Worm (Caenorhabditis elegans) whole organism, midembryonic: ENCODE data around the gene hil-4.
"Not testable (repeated sequence)": the region's sequence is repeated elsewhere in the genome, so short reads cannot be mapped to it uniquely, and the experiment has no call there.

Experiments
- T22C8.4 ChIP-seq: fragments of 200-800 bp; sonication (Bioruptor generic); IDR thresholded peaks from 2 replicates; pipeline ENCODE4 v1.3.6; 2022; ENCODE audit warnings: missing genetic modification characterization, missing compliant biosample characterization
- cog-1 ChIP-seq: sonication (generic microtip); optimal IDR thresholded peaks from 2 replicates; lab custom pipeline; 2016; ENCODE audit warnings: missing genetic modification characterization, missing compliant biosample characterization
- flt-1 ChIP-seq: fragments of 200-800 bp; sonication (Bioruptor generic); IDR thresholded peaks from 2 replicates; pipeline ENCODE4 v1.3.6; 2022; ENCODE audit warnings: missing genetic modification characterization, missing compliant biosample characterization
- klf-2 ChIP-seq: fragments of 200-800 bp; sonication (Bioruptor generic); conservative IDR thresholded peaks from 2 replicates; pipeline ENCODE4 v1.3.6; 2022; ENCODE audit warnings: missing genetic modification reagents, missing genetic modification characterization, missing compliant biosample characterization
- med-1 ChIP-seq: sonication (generic microtip); optimal IDR thresholded peaks from 2 replicates; lab custom pipeline; 2017; ENCODE audit warnings: missing genetic modification characterization, mild to moderate bottlenecking, missing compliant biosample characterization, antibody characterized with exemption, missing genetic modification reagents; ENCODE audit not compliant: insufficient read depth
- ref-1 ChIP-seq: fragments of 200-800 bp; sonication (Bioruptor generic); conservative IDR thresholded peaks from 2 replicates; pipeline ENCODE4 v1.3.6; 2022; ENCODE audit warnings: missing genetic modification reagents, missing genetic modification characterization, missing compliant biosample characterization
- tab-1 ChIP-seq: fragments of 200-800 bp; sonication (Bioruptor generic); IDR thresholded peaks from 2 replicates; pipeline ENCODE4 v1.3.6; 2022; ENCODE audit warnings: missing genetic modification characterization, missing compliant biosample characterization
- ztf-23 ChIP-seq: fragments of 200-800 bp; sonication (Bioruptor generic); IDR thresholded peaks from 2 replicates; pipeline ENCODE4 v1.3.6; 2022; ENCODE audit warnings: missing genetic modification reagents, missing genetic modification characterization, missing compliant biosample characterization
- ztf-29 ChIP-seq: fragments of 200-800 bp; sonication (Bioruptor generic); IDR thresholded peaks from 2 replicates; pipeline ENCODE4 v1.3.6; 2022; ENCODE audit warnings: missing genetic modification reagents, missing genetic modification characterization, missing compliant biosample characterization

The hil-4 gene

ce11 chrV:4760674-4761073 lies 6.6 kb downstream of the hil-4 start, which contains the start of gene bgnt-1.4:
bgnt-1.4 (plus strand) TSS chrV:4760974.
- not testable (repeated sequence) for TF ChIP-seq cog-1 (tag; lab: Kevin White, UChicago); med-1 (GFP tag; lab: Kevin White, UChicago); ztf-23 (GFP tag; lab: Robert Waterston, UW)

ce11 chrV:4766501-4766900 lies 12.4 kb downstream of the hil-4 start, which contains the start of gene C18G1.8:
C18G1.8 (minus strand) TSS chrV:4766601.
- TF ChIP-seq T22C8.4 (GFP tag; lab: Robert Waterston, UW) (no peak), ztf-29 (GFP tag; lab: Robert Waterston, UW) (no peak), med-1 (GFP tag; lab: Kevin White, UChicago) (no peak), flt-1 (no peak), cog-1 (tag; lab: Kevin White, UChicago) (no peak), ztf-23 (GFP tag; lab: Robert Waterston, UW) (no peak)

ce11 chrV:4769633-4770032 lies 15.5 kb downstream of the hil-4 start, which contains the start of gene C18G1.9:
C18G1.9 (minus strand) TSS chrV:4769733.
- no peak for TF ChIP-seq tab-1 (GFP tag; lab: Robert Waterston, UW)
- TF ChIP-seq ztf-29 (GFP tag; lab: Robert Waterston, UW): no peak
- no peak for TF ChIP-seq ref-1 (GFP tag; lab: Robert Waterston, UW)
- TF ChIP-seq flt-1: no peak
- TF ChIP-seq med-1 (GFP tag; lab: Kevin White, UChicago): no peak
- no peak for TF ChIP-seq ztf-23 (GFP tag; lab: Robert Waterston, UW)
- TF ChIP-seq T22C8.4 (GFP tag; lab: Robert Waterston, UW): no peak
- no peak for TF ChIP-seq cog-1 (tag; lab: Kevin White, UChicago)
- no peak for TF ChIP-seq klf-2

- TF ChIP-seq ztf-29 (GFP tag; lab: Robert Waterston, UW): no peak
- TF ChIP-seq T22C8.4 (GFP tag; lab: Robert Waterston, UW): no peak
- no peak for TF ChIP-seq cog-1 (tag; lab: Kevin White, UChicago)
- no peak for TF ChIP-seq klf-2
- no peak for TF ChIP-seq ztf-23 (GFP tag; lab: Robert Waterston, UW)
- TF ChIP-seq ref-1 (GFP tag; lab: Robert Waterston, UW): no peak
- no peak for TF ChIP-seq tab-1 (GFP tag; lab: Robert Waterston, UW)
- TF ChIP-seq med-1 (GFP tag; lab: Kevin White, UChicago): no peak
- no peak for TF ChIP-seq flt-1
These were observed 16.4 kb downstream of the hil-4 start, which contains the start of gene elt-7 for ce11 chrV:4770408-4770947. elt-7 (plus strand) TSS chrV:4770670.

ce11 chrV:4775140-4775539 lies 21.0 kb downstream of the hil-4 start:
- TF ChIP-seq tab-1 (GFP tag; lab: Robert Waterston, UW) (no peak), flt-1 (no peak), ztf-29 (GFP tag; lab: Robert Waterston, UW) (no peak), med-1 (GFP tag; lab: Kevin White, UChicago) (no peak), T22C8.4 (GFP tag; lab: Robert Waterston, UW) (no peak), ref-1 (GFP tag; lab: Robert Waterston, UW) (no peak), cog-1 (tag; lab: Kevin White, UChicago) (no peak)

- TF ChIP-seq tab-1 (GFP tag; lab: Robert Waterston, UW) (no peak), ref-1 (GFP tag; lab: Robert Waterston, UW) (no peak), klf-2 (no peak), ztf-23 (GFP tag; lab: Robert Waterston, UW) (no peak), cog-1 (tag; lab: Kevin White, UChicago) (no peak), T22C8.4 (GFP tag; lab: Robert Waterston, UW) (no peak), med-1 (GFP tag; lab: Kevin White, UChicago) (no peak), ztf-29 (GFP tag; lab: Robert Waterston, UW) (no peak), flt-1 (no peak)
These were observed 23.4 kb downstream of the hil-4 start, which contains the start of gene C18G1.1 for ce11 chrV:4777388-4777986. C18G1.1 (plus strand) TSS chrV:4777960.

ce11 chrV:4783313-4783712 lies 29.2 kb downstream of the hil-4 start, which contains the start of gene Y60C6A.1:
Y60C6A.1 (plus strand) TSS chrV:4783613.
- TF ChIP-seq tab-1 (GFP tag; lab: Robert Waterston, UW): no peak
- no peak for TF ChIP-seq ztf-29 (GFP tag; lab: Robert Waterston, UW)
- TF ChIP-seq T22C8.4 (GFP tag; lab: Robert Waterston, UW): no peak
- TF ChIP-seq flt-1: no peak

ce11 chrV:4785333-4785852 lies 31.3 kb downstream of the hil-4 start, which contains the start of the genes Y60C6A.2 and Y60C6A.3:
Y60C6A.2 (minus strand) TSS chrV:4785433.
Y60C6A.3 (plus strand) TSS chrV:4785802.
- no peak for TF ChIP-seq ztf-23 (GFP tag; lab: Robert Waterston, UW)
- TF ChIP-seq klf-2: no peak
- TF ChIP-seq cog-1 (tag; lab: Kevin White, UChicago): no peak
- no peak for TF ChIP-seq ref-1 (GFP tag; lab: Robert Waterston, UW)
- TF ChIP-seq tab-1 (GFP tag; lab: Robert Waterston, UW): no peak
- no peak for TF ChIP-seq T22C8.4 (GFP tag; lab: Robert Waterston, UW)
- no peak for TF ChIP-seq ztf-29 (GFP tag; lab: Robert Waterston, UW)
- no peak for TF ChIP-seq flt-1
- no peak for TF ChIP-seq med-1 (GFP tag; lab: Kevin White, UChicago)

ce11 chrV:4787166-4787565 lies 33.1 kb downstream of the hil-4 start, which contains the start of gene R02F11.9:
R02F11.9 (plus strand) TSS chrV:4787466.
- TF ChIP-seq flt-1 (no peak), ztf-29 (GFP tag; lab: Robert Waterston, UW) (no peak), cog-1 (tag; lab: Kevin White, UChicago) (no peak), ztf-23 (GFP tag; lab: Robert Waterston, UW) (no peak), med-1 (GFP tag; lab: Kevin White, UChicago) (no peak), ref-1 (GFP tag; lab: Robert Waterston, UW) (no peak), klf-2 (no peak), T22C8.4 (GFP tag; lab: Robert Waterston, UW) (no peak), tab-1 (GFP tag; lab: Robert Waterston, UW) (no peak)
